Fruit fly (Drosophila melanogaster): Measurements from ENCODE around the gene Cse1.

Cse1 gene

dm6 chr2L:16819714-16820113 is 5.3 kb downstream of the Cse1 start (continued):
- TF ChIP-seq CG10321 (GFP tag; IDR thresholded peaks at IDR 0.05) = no peak
- TF ChIP-seq CG8290 (GFP tag; optimal IDR thresholded peaks at IDR 0.05) = no peak
- no peak for TF ChIP-seq CG8290 (tag; optimal IDR thresholded peaks at IDR 0.05)
- no peak for TF ChIP-seq gcm2 (GFP tag; optimal IDR thresholded peaks at IDR 0.05)
- no peak for TF ChIP-seq CG5953 (GFP tag; IDR thresholded peaks at IDR 0.05)
- TF ChIP-seq chif (GFP tag; optimal IDR thresholded peaks at IDR 0.05) = no peak
- TF ChIP-seq ab (GFP tag; optimal IDR thresholded peaks at IDR 0.05) = no peak
- TF ChIP-seq HLH3B (GFP tag; IDR thresholded peaks at IDR 0.05) = no peak
- TF ChIP-seq CG12104 (GFP tag; optimal IDR thresholded peaks at IDR 0.05) = no peak
- TF ChIP-seq Dfd (GFP tag; optimal IDR thresholded peaks at IDR 0.05) = no peak
- TF ChIP-seq CG3163 (GFP tag; optimal IDR thresholded peaks at IDR 0.05) = no peak
- TF ChIP-seq nom (GFP tag; optimal IDR thresholded peaks at IDR 0.05) = no peak
- TF ChIP-seq HLH4C (GFP tag; IDR thresholded peaks at IDR 0.05; ENCODE audit: partially characterized antibody) = no peak
- no peak for TF ChIP-seq E2f1 (GFP tag; IDR thresholded peaks at IDR 0.05)
- no peak for TF ChIP-seq ham (GFP tag; IDR thresholded peaks at IDR 0.05)
- TF ChIP-seq CG17328 (GFP tag; IDR thresholded peaks at IDR 0.05) = no peak
- no peak for TF ChIP-seq ac (GFP tag; optimal IDR thresholded peaks at IDR 0.05)
- TF ChIP-seq tna (GFP tag; IDR thresholded peaks at IDR 0.05; ENCODE audit: partially characterized antibody) = no peak
- TF ChIP-seq Bdp1 (GFP tag; optimal IDR thresholded peaks at IDR 0.05) = no peak
- no peak for TF ChIP-seq dimm (GFP tag; IDR thresholded peaks at IDR 0.05)
- TF ChIP-seq slbo (GFP tag; IDR thresholded peaks at IDR 0.05) = no peak
- TF ChIP-seq cg (GFP tag; optimal IDR thresholded peaks at IDR 0.05) = no peak
- no peak for TF ChIP-seq sqz (GFP tag; optimal IDR thresholded peaks at IDR 0.05)
- TF ChIP-seq trh (GFP tag; optimal IDR thresholded peaks at IDR 0.05) = no peak
- TF ChIP-seq BtbVII (GFP tag; optimal IDR thresholded peaks at IDR 0.05) = peak; percentile 57
- TF ChIP-seq HLHmδ (GFP tag; optimal IDR thresholded peaks at IDR 0.05) = no peak
- TF ChIP-seq Max (GFP tag; optimal IDR thresholded peaks at IDR 0.05) = no peak
- TF ChIP-seq lov (optimal IDR thresholded peaks at IDR 0.05) = no peak
- TF ChIP-seq lov (GFP tag; IDR thresholded peaks at IDR 0.05) = no peak
- no peak for TF ChIP-seq CG18262 (tag; optimal IDR thresholded peaks at IDR 0.05)
- TF ChIP-seq H2.0 (GFP tag; IDR thresholded peaks at IDR 0.05) = no peak
- no peak for TF ChIP-seq dati (GFP tag; IDR thresholded peaks at IDR 0.05)
- peak; percentile 86 for TF ChIP-seq CG13894 (tag; optimal IDR thresholded peaks at IDR 0.05)
- peak; percentile 32 for TF ChIP-seq CG12299 (tag; optimal IDR thresholded peaks at IDR 0.05)

- TF ChIP-seq Ptx1 (GFP tag; IDR thresholded peaks at IDR 0.05) (no peak), CG11456 (GFP tag; IDR thresholded peaks at IDR 0.05) (no peak), CG2678 (tag; optimal IDR thresholded peaks at IDR 0.05) (peak; percentile 45), chinmo (GFP tag; IDR thresholded peaks at IDR 0.05; ENCODE audit: partially characterized antibody) (no peak), phol (tag; optimal IDR thresholded peaks at IDR 0.05) (peak; percentile 57), CG7839 (tag; optimal IDR thresholded peaks at IDR 0.05) (peak; percentile 43), mld (GFP tag; IDR thresholded peaks at IDR 0.05; ENCODE audit: partially characterized antibody) (no peak), Spps (tag; optimal IDR thresholded peaks at IDR 0.05) (peak; percentile 22), CG15514 (GFP tag; optimal IDR thresholded peaks at IDR 0.05) (no peak), stwl (tag; optimal IDR thresholded peaks at IDR 0.05) (no peak), amos (GFP tag; IDR thresholded peaks at IDR 0.05; ENCODE audit: partially characterized antibody) (no peak), CG31441 (GFP tag; IDR thresholded peaks at IDR 0.05) (peak; percentile 65), CG15479 (GFP tag; optimal IDR thresholded peaks at IDR 0.05) (no peak), Dad (GFP tag; optimal IDR thresholded peaks at IDR 0.05) (no peak), tup (GFP tag; optimal IDR thresholded peaks at IDR 0.05) (no peak), CG2120 (GFP tag; optimal IDR thresholded peaks at IDR 0.05) (no peak), CG7786 (GFP tag; optimal IDR thresholded peaks at IDR 0.05) (no peak), dmrt99B (tag; optimal IDR thresholded peaks at IDR 0.05) (peak; percentile 53), Dip2 (GFP tag; IDR thresholded peaks at IDR 0.05) (no peak)
These were observed 6.6 kb downstream of the Cse1 start for dm6 chr2L:16818335-16818973.
